Worm (Caenorhabditis elegans): ENCODE measurements around the gene Y54G2A.19.

- TF ChIP-seq ztf-11 (tag; optimal IDR thresholded peaks at IDR 0.05) (no peak), lin-39 (tag; optimal IDR thresholded peaks at IDR 0.05) (peak; percentile 70), snpc-4 (tag; optimal IDR thresholded peaks at IDR 0.05) (peak; percentile 62), fos-1 (tag; optimal IDR thresholded peaks at IDR 0.05) (no peak), ceh-9 (tag; optimal IDR thresholded peaks at IDR 0.05) (no peak), nhr-11 (tag; optimal IDR thresholded peaks at IDR 0.05) (no peak), ZK546.5 (tag; optimal IDR thresholded peaks at IDR 0.05) (no peak), nhr-12 (tag; optimal IDR thresholded peaks at IDR 0.05) (no peak), pqm-1 (tag; optimal IDR thresholded peaks at IDR 0.05) (no peak), mml-1 (tag; optimal IDR thresholded peaks at IDR 0.05) (no peak)
Observed at ce11 chrIV:2928409-2928808, 33.9 kb upstream of the Y54G2A.19 start, which contains the start of gene manf-1.

Data from whole organism, L3 larva.